Worm (Caenorhabditis elegans) whole organism, L3 larva: ENCODE measurements around the gene dph-7.

ENCODE experiments used
- aly-2 ChIP-seq: fragments of 150-350 bp; optimal IDR thresholded peaks from 2 replicates; lab custom pipeline; 2014; ENCODE audit warnings: missing biosample characterization, missing genetic modification characterization
- elt-1 ChIP-seq: fragments of 150-350 bp; optimal IDR thresholded peaks from 2 replicates; lab custom pipeline; 2014; ENCODE audit warnings: missing biosample characterization, missing genetic modification characterization
- lin-39 ChIP-seq: fragments of 150-350 bp; optimal IDR thresholded peaks from 2 replicates; lab custom pipeline; 2018; ENCODE audit warnings: missing biosample characterization, missing genetic modification reagents, missing genetic modification characterization
- zag-1 ChIP-seq: fragments of 150-350 bp; optimal IDR thresholded peaks from 2 replicates; lab custom pipeline; 2014; ENCODE audit warnings: missing biosample characterization, missing genetic modification characterization

- TF ChIP-seq lin-39: no peak
- no peak for TF ChIP-seq zag-1 (tag; lab: Kevin White, UChicago)
- TF ChIP-seq elt-1 (tag; lab: Kevin White, UChicago): no peak
- TF ChIP-seq aly-2: no peak
Measured at ce11 chrIII:13324739-13325138, 9.8 kb downstream of the dph-7 start, which contains the start of gene F53A2.1.
